Worm (Caenorhabditis elegans) whole organism, late embryonic: ENCODE results near the gene C07E3.10.

ENCODE experiments used
- C38D4.7 ChIP-seq: fragments of 200-800 bp; sonication (Bioruptor generic); optimal IDR thresholded peaks from 2 replicates; lab custom pipeline; 2018; ENCODE audit warnings: mild to moderate bottlenecking, missing genetic modification characterization, moderate library complexity, missing compliant biosample characterization
- F13H6.1 ChIP-seq: sonication (generic microtip); optimal IDR thresholded peaks from 2 replicates; lab custom pipeline; 2016; ENCODE audit warnings: missing genetic modification characterization, missing compliant biosample characterization
- K02D7.2 ChIP-seq: sonication (generic microtip); optimal IDR thresholded peaks from 2 replicates; lab custom pipeline; 2017; ENCODE audit warnings: mild to moderate bottlenecking, missing genetic modification characterization, missing compliant biosample characterization
- K09A11.1 ChIP-seq: sonication (generic microtip); optimal IDR thresholded peaks from 2 replicates; lab custom pipeline; 2017; ENCODE audit warnings: antibody characterized with exemption, mild to moderate bottlenecking, missing genetic modification characterization, missing compliant biosample characterization; ENCODE audit not compliant: insufficient read depth
- T23F11.4 ChIP-seq: fragments of 200-800 bp; sonication (Bioruptor generic); optimal IDR thresholded peaks from 2 replicates; lab custom pipeline; 2018; ENCODE audit warnings: mild to moderate bottlenecking, missing genetic modification characterization, missing compliant biosample characterization
- ahr-1 ChIP-seq: sonication (generic microtip); optimal IDR thresholded peaks from 2 replicates; lab custom pipeline; 2016; ENCODE audit warnings: missing genetic modification characterization, missing compliant biosample characterization
- ceh-14 ChIP-seq: sonication (generic microtip); optimal IDR thresholded peaks from 2 replicates; lab custom pipeline; 2016; ENCODE audit warnings: missing genotype, missing genetic modification characterization, missing compliant biosample characterization
- ceh-22 ChIP-seq: sonication (generic microtip); optimal IDR thresholded peaks from 2 replicates; lab custom pipeline; 2017; ENCODE audit warnings: missing biosample characterization, missing genetic modification characterization
- ceh-24 ChIP-seq: sonication (generic microtip); optimal IDR thresholded peaks from 2 replicates; lab custom pipeline; 2016; ENCODE audit warnings: mild to moderate bottlenecking, missing genetic modification characterization, missing compliant biosample characterization
- ceh-30 ChIP-seq: fragments of 150-350 bp; optimal IDR thresholded peaks from 2 replicates; lab custom pipeline; 2014; ENCODE audit warnings: missing biosample characterization, missing genetic modification characterization
- ceh-31 ChIP-seq: sonication (generic microtip); optimal IDR thresholded peaks from 2 replicates; lab custom pipeline; 2016; ENCODE audit warnings: missing genetic modification characterization, missing compliant biosample characterization
- ceh-34 ChIP-seq: sonication (generic microtip); optimal IDR thresholded peaks from 2 replicates; lab custom pipeline; 2016; ENCODE audit warnings: mild to moderate bottlenecking, missing genetic modification characterization, missing compliant biosample characterization
- ceh-45 ChIP-seq: fragments of 200-800 bp; sonication (Bioruptor generic); IDR thresholded peaks from 2 replicates; pipeline ENCODE4 v1.3.6; 2022; ENCODE audit warnings: missing genetic modification reagents, missing genetic modification characterization, missing compliant biosample characterization
- ceh-48 ChIP-seq: sonication (generic microtip); optimal IDR thresholded peaks from 2 replicates; lab custom pipeline; 2016; ENCODE audit warnings: missing genetic modification characterization, inconsistent platforms, missing compliant biosample characterization
- che-1 ChIP-seq: sonication (generic microtip); optimal IDR thresholded peaks from 2 replicates; lab custom pipeline; 2016; ENCODE audit warnings: mild to moderate bottlenecking, missing genetic modification characterization, missing compliant biosample characterization
- dve-1 ChIP-seq: sonication (generic microtip); optimal IDR thresholded peaks from 2 replicates; lab custom pipeline; 2017; ENCODE audit warnings: antibody characterized with exemption, mild to moderate bottlenecking, missing genetic modification characterization, missing compliant biosample characterization
- elt-2 ChIP-seq: sonication (generic microtip); optimal IDR thresholded peaks from 2 replicates; lab custom pipeline; 2016; ENCODE audit warnings: missing genetic modification reagents, missing genetic modification characterization, missing compliant biosample characterization
- eyg-1 ChIP-seq: sonication (generic microtip); optimal IDR thresholded peaks from 2 replicates; lab custom pipeline; 2016; ENCODE audit warnings: missing genotype, missing genetic modification characterization, missing compliant biosample characterization
- fax-1 ChIP-seq: sonication (generic microtip); optimal IDR thresholded peaks from 2 replicates; lab custom pipeline; 2016; ENCODE audit warnings: missing genotype, missing genetic modification characterization, missing compliant biosample characterization
- fkh-10 ChIP-seq: fragments of 150-350 bp; optimal IDR thresholded peaks from 2 replicates; lab custom pipeline; 2014; ENCODE audit warnings: missing biosample characterization, missing genetic modification reagents, missing genetic modification characterization
- gmeb-2 ChIP-seq: sonication (generic microtip); optimal IDR thresholded peaks from 2 replicates; lab custom pipeline; 2016; ENCODE audit warnings: missing genetic modification characterization, inconsistent platforms, missing compliant biosample characterization
- hlh-13 ChIP-seq: fragments of 200-800 bp; sonication (Bioruptor generic); optimal IDR thresholded peaks from 2 replicates; lab custom pipeline; 2018; ENCODE audit warnings: mild to moderate bottlenecking, missing genetic modification characterization, missing compliant biosample characterization
- hlh-15 ChIP-seq: sonication (generic microtip); optimal IDR thresholded peaks from 2 replicates; lab custom pipeline; 2016; ENCODE audit warnings: missing genetic modification characterization, missing compliant biosample characterization
- hlh-30 ChIP-seq: sonication (generic microtip); optimal IDR thresholded peaks from 2 replicates; lab custom pipeline; 2017; ENCODE audit warnings: antibody characterized with exemption, missing genetic modification characterization, missing compliant biosample characterization; ENCODE audit not compliant: insufficient read depth
- hlh-8 ChIP-seq: sonication (generic microtip); optimal IDR thresholded peaks from 2 replicates; lab custom pipeline; 2016; ENCODE audit warnings: missing genotype, missing genetic modification characterization, missing compliant biosample characterization
- lin-11 ChIP-seq: fragments of 200-800 bp; sonication (Bioruptor generic); optimal IDR thresholded peaks from 2 replicates; lab custom pipeline; 2018; ENCODE audit warnings: mild to moderate bottlenecking, missing genetic modification characterization, missing compliant biosample characterization
- madf-2 ChIP-seq: sonication (generic microtip); optimal IDR thresholded peaks from 2 replicates; lab custom pipeline; 2017; ENCODE audit warnings: missing genetic modification characterization, missing compliant biosample characterization
- mec-3 ChIP-seq: sonication (generic microtip); optimal IDR thresholded peaks from 2 replicates; lab custom pipeline; 2016; ENCODE audit warnings: borderline replicate concordance, missing genetic modification characterization, missing compliant biosample characterization
- nhr-11 ChIP-seq: fragments of 150-350 bp; optimal IDR thresholded peaks from 2 replicates; lab custom pipeline; 2014; ENCODE audit warnings: missing biosample characterization, missing genetic modification characterization
- npax-4 ChIP-seq: sonication (generic microtip); optimal IDR thresholded peaks from 2 replicates; lab custom pipeline; 2016; ENCODE audit warnings: missing genetic modification characterization, missing compliant biosample characterization
- odd-2 ChIP-seq: sonication (generic microtip); optimal IDR thresholded peaks from 2 replicates; lab custom pipeline; 2017; ENCODE audit warnings: antibody characterized with exemption, mild to moderate bottlenecking, missing genetic modification characterization, missing compliant biosample characterization
- pag-3 ChIP-seq: sonication (generic microtip); optimal IDR thresholded peaks from 2 replicates; lab custom pipeline; 2016; ENCODE audit warnings: missing compliant biosample characterization, missing genetic modification characterization, borderline replicate concordance
- pat-9 ChIP-seq: fragments of 200-800 bp; sonication (Bioruptor generic); optimal IDR thresholded peaks from 2 replicates; lab custom pipeline; 2018; ENCODE audit warnings: mild to moderate bottlenecking, missing genetic modification characterization, moderate library complexity, missing compliant biosample characterization
- pax-1 ChIP-seq: fragments of 150-350 bp; optimal IDR thresholded peaks from 2 replicates; lab custom pipeline; 2014; ENCODE audit warnings: missing biosample characterization, missing genetic modification characterization
- pros-1 ChIP-seq: fragments of 150-350 bp; optimal IDR thresholded peaks from 2 replicates; lab custom pipeline; 2014; ENCODE audit warnings: missing biosample characterization, missing genetic modification reagents, missing genetic modification characterization
- unc-42 ChIP-seq: sonication (generic microtip); optimal IDR thresholded peaks from 2 replicates; lab custom pipeline; 2016; ENCODE audit warnings: missing genotype, missing genetic modification characterization, missing compliant biosample characterization
- unc-86 ChIP-seq: sonication (generic microtip); optimal IDR thresholded peaks from 2 replicates; lab custom pipeline; 2016; ENCODE audit warnings: missing genetic modification characterization, missing compliant biosample characterization
- zip-5 ChIP-seq: sonication (generic microtip); optimal IDR thresholded peaks from 2 replicates; lab custom pipeline; 2016; ENCODE audit warnings: missing genetic modification characterization, missing compliant biosample characterization

Gene C07E3.10

DNA sequence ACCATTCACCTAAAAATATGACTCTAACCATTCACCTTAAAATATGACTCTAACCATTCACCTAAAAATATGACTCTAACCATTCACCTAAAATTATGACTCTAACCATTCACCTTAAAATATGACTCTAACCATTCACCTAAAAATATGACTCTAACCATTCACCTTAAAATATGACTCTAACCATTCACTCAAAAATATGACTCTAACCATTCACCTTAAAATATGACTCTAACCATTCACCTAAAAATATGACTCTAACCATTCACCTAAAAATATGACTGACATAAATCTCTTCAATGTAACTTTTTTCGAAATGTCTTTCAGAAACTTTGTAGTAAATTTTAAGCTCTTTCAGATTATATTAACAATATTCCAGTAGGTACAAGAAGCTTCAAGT lies 10.0 kb upstream of the C07E3.10 start:
- TF ChIP-seq hlh-13 (peak; percentile 56), che-1 (tag; lab: Kevin White, UChicago) (peak; percentile 6)

DNA sequence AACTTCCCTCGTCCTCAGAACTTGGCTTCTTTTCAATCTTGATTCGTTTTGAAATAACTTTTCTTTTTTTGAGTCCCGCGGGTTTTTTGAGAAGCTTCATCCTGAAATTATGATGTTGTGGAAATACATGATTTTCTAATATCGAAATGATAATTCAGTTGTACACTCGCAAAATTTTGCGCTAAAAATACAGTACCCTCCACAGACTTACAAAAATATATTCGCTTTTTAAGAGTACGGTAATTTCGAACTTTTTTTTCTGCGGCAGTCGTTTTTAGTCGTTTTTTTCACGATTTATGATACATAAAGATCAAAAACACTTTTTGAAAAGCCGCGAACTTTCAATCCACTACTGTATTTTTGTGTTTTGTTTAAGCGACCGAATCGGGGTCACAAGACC lies 1.2 kb upstream of the C07E3.10 start, which contains the start of gene pro-2:
TSS of gene pro-2 (minus strand) at position 101 of the 400 bp plus-strand sequence.
- TF ChIP-seq pax-1 = no peak

DNA sequence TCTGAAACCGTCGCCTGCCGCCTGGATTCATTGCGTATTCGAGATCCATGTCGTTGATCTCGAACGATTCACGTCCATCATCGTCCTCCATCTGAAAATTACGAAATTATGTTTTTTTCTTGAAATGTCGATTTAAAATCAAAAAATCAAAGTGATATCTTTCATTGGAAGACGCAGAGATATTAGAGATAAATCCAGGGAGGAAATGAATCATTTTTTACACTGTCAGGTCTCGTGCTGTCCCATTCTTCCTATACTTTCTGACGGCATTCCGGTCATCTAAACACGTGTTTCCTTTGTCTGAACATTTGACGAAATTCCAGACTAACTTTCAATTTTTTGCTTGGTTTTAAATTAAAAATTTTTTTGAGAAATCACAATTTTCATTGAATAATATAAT lies 3.7 kb downstream of the C07E3.10 start, which contains the start of gene stip-1:
TSS of gene stip-1 (minus strand) at position 98 of the 400 bp plus-strand sequence.
- TF ChIP-seq mec-3 (tag; lab: Kevin White, UChicago) = no peak
- no peak for TF ChIP-seq nhr-11 (tag; lab: Kevin White, UChicago)

DNA sequence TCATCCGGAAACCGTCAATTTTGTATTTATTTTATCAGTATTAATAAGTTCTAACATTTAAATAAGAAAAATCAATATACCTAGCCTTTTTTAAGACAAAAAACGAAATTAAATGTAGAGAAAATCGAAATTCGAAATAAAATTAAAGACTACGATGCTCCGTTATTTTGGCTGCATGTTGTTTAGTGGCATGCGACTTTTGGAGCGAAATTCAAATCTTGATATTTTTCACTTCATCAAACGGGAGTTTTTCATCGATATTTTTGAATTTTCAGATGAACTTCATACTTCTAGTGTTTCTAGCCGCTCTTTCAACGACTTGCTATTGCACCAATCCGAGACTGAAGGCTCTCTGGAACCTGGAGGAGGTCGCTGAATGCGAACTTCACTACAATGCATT lies 4.3 kb downstream of the C07E3.10 start, which contains the start of gene C07E3.9:
TSS of gene C07E3.9 (plus strand) at position 270 of the 400 bp plus-strand sequence.
- no peak for TF ChIP-seq che-1 (tag; lab: Kevin White, UChicago)
- no peak for TF ChIP-seq pros-1 (tag; lab: Kevin White, UChicago)
- no peak for TF ChIP-seq ceh-14
- TF ChIP-seq unc-42 (tag; lab: Kevin White, UChicago) = peak; percentile 66
- no peak for TF ChIP-seq ceh-30 (tag; lab: Kevin White, UChicago)
- no peak for TF ChIP-seq elt-2 (tag; lab: Kevin White, UChicago)
- TF ChIP-seq ceh-24 = no peak

DNA sequence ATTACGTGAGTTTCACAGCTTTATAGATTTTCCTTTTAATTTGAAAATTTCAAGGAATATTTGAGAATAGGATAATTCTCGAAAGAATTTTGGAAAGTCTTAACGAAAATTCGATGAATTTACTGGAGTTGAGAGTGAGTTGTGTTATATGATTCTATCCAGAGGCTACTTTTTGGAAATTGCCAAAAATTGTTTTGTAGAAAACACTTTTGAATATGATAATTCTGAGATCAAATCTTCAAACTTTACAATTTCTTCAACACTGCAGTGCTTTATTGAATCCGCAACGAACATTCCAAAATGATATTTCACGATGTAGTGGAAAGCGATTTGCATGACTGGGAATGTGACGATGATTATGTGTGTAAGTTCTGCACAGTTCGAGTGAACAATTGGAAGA lies 5.8 kb downstream of the C07E3.10 start, which contains the start of gene C07E3.8:
TSS of gene C07E3.8 (plus strand) at position 301 of the 400 bp plus-strand sequence.
- TF ChIP-seq pros-1 (tag; lab: Kevin White, UChicago) (no peak), K09A11.1 (no peak), ceh-45 (GFP tag; lab: Robert Waterston, UW) (no peak), nhr-11 (tag; lab: Kevin White, UChicago) (no peak), ceh-48 (tag; lab: Kevin White, UChicago) (no peak), ceh-22 (no peak), lin-11 (tag; lab: Kevin White, UChicago) (no peak)

DNA sequence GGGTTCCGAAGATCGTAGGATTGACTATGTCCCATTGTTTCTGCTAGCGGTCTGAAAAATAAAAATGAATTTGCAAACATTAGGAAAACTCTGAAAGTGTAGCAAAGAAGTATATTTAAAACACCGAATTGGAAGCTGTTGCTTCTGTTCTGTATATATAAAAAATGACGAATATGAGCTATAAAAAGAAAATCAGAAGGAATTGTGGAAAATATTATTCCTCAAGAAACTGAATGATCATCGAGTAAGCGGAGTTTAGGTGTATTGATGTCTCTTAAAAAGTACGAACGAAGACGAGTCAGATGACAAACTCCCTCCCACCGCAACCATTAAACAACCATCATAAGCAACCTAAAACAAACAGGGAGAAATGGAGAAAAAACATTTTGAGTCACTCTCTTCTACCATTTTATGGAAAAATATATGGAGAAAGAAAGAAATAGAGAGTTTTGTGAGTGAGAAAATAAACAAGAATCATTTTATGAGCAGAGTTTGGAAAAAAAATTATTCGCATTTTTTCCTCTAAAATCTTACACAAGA lies 11.4 kb downstream of the C07E3.10 start, which contains the start of gene C07E3.3:
TSS of gene C07E3.3 (minus strand) at position 51 of the 540 bp plus-strand sequence.
- no peak for TF ChIP-seq ahr-1 (tag; lab: Kevin White, UChicago)
- TF ChIP-seq hlh-13 = no peak
- TF ChIP-seq fkh-10 (GFP tag; lab: Kevin White, UChicago) = no peak
- TF ChIP-seq ceh-48 (tag; lab: Kevin White, UChicago) = no peak
- no peak for TF ChIP-seq hlh-8 (tag; lab: Kevin White, UChicago)
- no peak for TF ChIP-seq pag-3 (tag; lab: Kevin White, UChicago)
- TF ChIP-seq hlh-30 (tag; lab: Kevin White, UChicago) = no peak
- no peak for TF ChIP-seq fax-1
- TF ChIP-seq pat-9 (tag; lab: Kevin White, UChicago) = no peak
- no peak for TF ChIP-seq T23F11.4 (GFP tag; lab: Kevin White, UChicago)
- TF ChIP-seq che-1 (tag; lab: Kevin White, UChicago) = no peak
- TF ChIP-seq eyg-1 (tag; lab: Kevin White, UChicago) = no peak
- no peak for TF ChIP-seq pax-1
- no peak for TF ChIP-seq unc-86
- no peak for TF ChIP-seq ceh-34 (tag; lab: Kevin White, UChicago)
- no peak for TF ChIP-seq ceh-45 (GFP tag; lab: Robert Waterston, UW)
- no peak for TF ChIP-seq C38D4.7 (GFP tag; lab: Kevin White, UChicago)

DNA sequence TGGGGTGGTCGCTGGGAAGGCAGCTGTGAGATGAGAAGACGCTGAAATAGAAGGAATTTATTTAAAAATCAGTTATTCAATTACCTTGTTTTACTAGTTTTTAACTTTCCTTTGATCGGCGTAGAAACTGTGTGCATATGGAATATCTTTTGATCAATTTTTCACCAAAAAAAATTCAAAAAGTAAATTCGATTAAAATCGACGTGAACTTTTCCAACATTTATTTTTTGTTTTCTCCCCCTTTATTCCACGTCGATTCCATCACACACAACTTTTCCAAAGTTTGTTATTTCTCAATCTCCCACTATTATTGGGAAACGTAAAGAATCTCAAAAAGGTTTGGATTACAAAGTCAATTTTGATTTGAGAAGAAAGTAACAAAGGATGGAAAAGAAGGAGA lies 14.3 kb downstream of the C07E3.10 start, which contains the start of gene C07E3.4:
TSS of gene C07E3.4 (plus strand) at position 301 of the 400 bp plus-strand sequence.
- TF ChIP-seq hlh-30 (tag; lab: Kevin White, UChicago) (no peak), pax-1 (no peak), F13H6.1 (tag; lab: Kevin White, UChicago) (no peak), nhr-11 (tag; lab: Kevin White, UChicago) (no peak), fax-1 (no peak), ceh-31 (tag; lab: Kevin White, UChicago) (no peak), ceh-45 (GFP tag; lab: Robert Waterston, UW) (no peak), K02D7.2 (tag; lab: Kevin White, UChicago) (no peak), hlh-13 (no peak), gmeb-2 (tag; lab: Kevin White, UChicago) (no peak), pag-3 (tag; lab: Kevin White, UChicago) (no peak), dve-1 (no peak), zip-5 (tag; lab: Kevin White, UChicago) (no peak), madf-2 (tag; lab: Kevin White, UChicago) (no peak), unc-86 (no peak), npax-4 (tag; lab: Kevin White, UChicago) (no peak), odd-2 (tag; lab: Kevin White, UChicago) (no peak), mec-3 (tag; lab: Kevin White, UChicago) (no peak), hlh-15 (tag; lab: Kevin White, UChicago) (no peak)
